Fruit fly (Drosophila melanogaster): ENCODE results near the gene CG7950.

Gene CG7950

dm6 chr3R:30043139-30043744 is 13.4 kb upstream of the CG7950 start, which contains the start of gene Sry-delta (continued):
- TF ChIP-seq CG14014 (GFP tag; IDR thresholded peaks at IDR 0.05) (peak; percentile 61; the same call in 1 of the 2 replicates), dmrt11E (tag; optimal IDR thresholded peaks at IDR 0.05) (peak; percentile 59), CG5180 (GFP tag; optimal IDR thresholded peaks at IDR 0.05) (no peak), Awh (GFP tag; IDR thresholded peaks at IDR 0.05) (no peak), CG8944 (GFP tag; optimal IDR thresholded peaks at IDR 0.05) (peak; percentile 85), ac (GFP tag; optimal IDR thresholded peaks at IDR 0.05) (peak; percentile 11), Spps (tag; optimal IDR thresholded peaks at IDR 0.05) (peak; percentile 3), twi (tag; optimal IDR thresholded peaks at IDR 0.05) (peak; percentile 5), tna (GFP tag; IDR thresholded peaks at IDR 0.05; ENCODE audit: partially characterized antibody) (no peak; the same call in 1 of the 2 replicates), Oaz (GFP tag; IDR thresholded peaks at IDR 0.05) (peak; percentile 49), Gsc (GFP tag; IDR thresholded peaks at IDR 0.05) (no peak), CG7928 (GFP tag; optimal IDR thresholded peaks at IDR 0.05) (peak; percentile 100), pros (GFP tag; optimal IDR thresholded peaks at IDR 0.05) (no peak), pnt (GFP tag; optimal IDR thresholded peaks at IDR 0.05) (peak; percentile 86), CG3065 (GFP tag; optimal IDR thresholded peaks at IDR 0.05) (peak; percentile 45), CG6254 (GFP tag; optimal IDR thresholded peaks at IDR 0.05) (peak; percentile 71), CG7271 (tag; optimal IDR thresholded peaks at IDR 0.05) (peak; percentile 3), CG2129 (GFP tag; IDR thresholded peaks at IDR 0.05; ENCODE audit: partially characterized antibody) (peak; percentile 56), phol (tag; optimal IDR thresholded peaks at IDR 0.05) (peak; percentile 85), inv (GFP tag; IDR thresholded peaks at IDR 0.05; ENCODE audit: partially characterized antibody) (peak; percentile 66; the same call in 1 of the 2 replicates), mirr (GFP tag; optimal IDR thresholded peaks at IDR 0.05) (peak; percentile 82), Hr3 (GFP tag; optimal IDR thresholded peaks at IDR 0.05) (peak; percentile 68), NFAT (GFP tag; IDR thresholded peaks at IDR 0.05) (peak; percentile 88), croc (GFP tag; conservative IDR thresholded peaks at IDR 0.05) (no peak; the same call in 1 of the 3 replicates), bowl (GFP tag; IDR thresholded peaks at IDR 0.05) (0 out of 2 replicates have a peak, but pooled peaks have one; percentile 25), ems (GFP tag; optimal IDR thresholded peaks at IDR 0.05) (peak; percentile 69), tup (GFP tag; optimal IDR thresholded peaks at IDR 0.05) (peak; percentile 46), CG11398 (GFP tag; optimal IDR thresholded peaks at IDR 0.05) (peak; percentile 70), CG18011 (GFP tag; optimal IDR thresholded peaks at IDR 0.05) (peak; percentile 72), CG10959 (GFP tag; IDR thresholded peaks at IDR 0.05) (no peak), btn (GFP tag; optimal IDR thresholded peaks at IDR 0.05) (peak; percentile 38), dan (GFP tag; IDR thresholded peaks at IDR 0.05) (no peak), HLH3B (GFP tag; IDR thresholded peaks at IDR 0.05) (peak; percentile 63), CG14860 (GFP tag; IDR thresholded peaks at IDR 0.05; ENCODE audit: partially characterized antibody) (peak; percentile 59; the same call in 2 of the 3 replicates), nerfin-2 (GFP tag; IDR thresholded peaks at IDR 0.05; ENCODE audit: partially characterized antibody) (peak; percentile 19; the same call in 1 of the 2 replicates), da (GFP tag; optimal IDR thresholded peaks at IDR 0.05) (peak; percentile 31), Hmr (GFP tag; optimal IDR thresholded peaks at IDR 0.05) (peak; percentile 85), stc (GFP tag; IDR thresholded peaks at IDR 0.05) (peak; percentile 40; the same call in 1 of the 2 replicates), ERR (GFP tag; optimal IDR thresholded peaks at IDR 0.05) (peak; percentile 86), CG2712 (tag; optimal IDR thresholded peaks at IDR 0.05) (peak; percentile 83), vvl (GFP tag; IDR thresholded peaks at IDR 0.05) (peak; percentile 90), Atf6 (GFP tag; IDR thresholded peaks at IDR 0.05) (peak; percentile 80), caup (GFP tag; optimal IDR thresholded peaks at IDR 0.05; ENCODE audit: severe bottlenecking) (no peak), CG6765 (GFP tag; optimal IDR thresholded peaks at IDR 0.05) (peak; percentile 40), Xrp1 (GFP tag; IDR thresholded peaks at IDR 0.05) (peak; percentile 68; the same call in 1 of the 2 replicates), C15 (GFP tag; IDR thresholded peaks at IDR 0.05) (no peak), eve (GFP tag; optimal IDR thresholded peaks at IDR 0.05) (no peak), Hr51 (GFP tag; optimal IDR thresholded peaks at IDR 0.05) (peak in 1 of 2 experiments; percentile 88), bcd (GFP tag; optimal IDR thresholded peaks at IDR 0.05) (no peak)
